Fruit fly (Drosophila melanogaster) whole organism, embryonic: Measurements from ENCODE around the gene CG15602.

Source experiments
- ATbp ChIP-seq: fragments of 200-800 bp; sonication (Bioruptor generic); optimal IDR thresholded peaks from 2 replicates; lab custom pipeline; 2017; ENCODE audit warnings: missing biosample characterization, mild to moderate bottlenecking, missing genetic modification characterization, missing genetic modification reagents
- Atf6 ChIP-seq: fragments of 200-800 bp; sonication (Bioruptor generic); IDR thresholded peaks from 2 replicates; pipeline ENCODE4 v1.3.6; 2022; ENCODE audit warnings: missing biosample characterization, missing genetic modification characterization
- Awh ChIP-seq: fragments of 200-800 bp; sonication (Bioruptor generic); IDR thresholded peaks from 2 replicates; pipeline ENCODE4, ENCODE4 v1.3.6; 2022; ENCODE audit warnings: missing biosample characterization, missing genetic modification characterization
- C15 ChIP-seq: fragments of 200-800 bp; sonication (Bioruptor generic); IDR thresholded peaks from 3 replicates; pipeline ENCODE4 v1.3.6; 2022; ENCODE audit warnings: missing biosample characterization, missing genetic modification characterization
- CG10147 ChIP-seq: fragments of 200-800 bp; sonication (Bioruptor generic); optimal IDR thresholded peaks from 2 replicates; lab custom pipeline; 2019; ENCODE audit warnings: missing biosample characterization, mild to moderate bottlenecking, missing genetic modification characterization, moderate library complexity
- CG10431 ChIP-seq: fragments of 200-800 bp; sonication (Bioruptor generic); optimal IDR thresholded peaks from 3 replicates; lab custom pipeline; 2018; ENCODE audit warnings: missing biosample characterization, mild to moderate bottlenecking, missing genetic modification characterization
- CG11560 ChIP-seq: fragments of 200-800 bp; sonication (Bioruptor generic); IDR thresholded peaks from 3 replicates; pipeline ENCODE4 v1.3.6; 2022; ENCODE audit warnings: missing biosample characterization, missing genetic modification characterization
- CG11696 ChIP-seq: fragments of 200-800 bp; sonication (Bioruptor generic); IDR thresholded peaks from 2 replicates; pipeline ENCODE4 v1.3.6; 2022; ENCODE audit warnings: missing biosample characterization, missing genetic modification characterization
- CG12236 ChIP-seq: fragments of 200-800 bp; sonication (Bioruptor generic); optimal IDR thresholded peaks from 2 replicates; lab custom pipeline; 2016; ENCODE audit warnings: missing biosample characterization, missing genetic modification characterization
- CG13775 ChIP-seq: fragments of 200-800 bp; sonication (Bioruptor generic); optimal IDR thresholded peaks from 3 replicates; lab custom pipeline; 2017; ENCODE audit warnings: missing biosample characterization, mild to moderate bottlenecking, missing genetic modification characterization
- CG2120 ChIP-seq: fragments of 200-800 bp; sonication (Bioruptor generic); optimal IDR thresholded peaks from 3 replicates; lab custom pipeline; 2016; ENCODE audit warnings: missing biosample characterization, missing genetic modification characterization
- CG2712 ChIP-seq: fragments of 200-800 bp; optimal IDR thresholded peaks from 3 replicates; lab custom pipeline; 2019; ENCODE audit warnings: missing biosample characterization, mild to moderate bottlenecking, missing genetic modification characterization, moderate library complexity
- CG30020 ChIP-seq: fragments of 200-800 bp; optimal IDR thresholded peaks from 2 replicates; lab custom pipeline; 2019; ENCODE audit warnings: missing biosample characterization, mild to moderate bottlenecking, missing genetic modification characterization, moderate library complexity
- CG31441 ChIP-seq: fragments of 200-800 bp; sonication (Bioruptor generic); IDR thresholded peaks from 2 replicates; pipeline ENCODE4 v1.3.6; 2022; ENCODE audit warnings: missing biosample characterization, missing genetic modification characterization
- CG32532 ChIP-seq: fragments of 200-800 bp; sonication (Bioruptor generic); IDR thresholded peaks from 2 replicates; pipeline ENCODE4 v1.3.6; 2022; ENCODE audit warnings: missing biosample characterization, missing genetic modification characterization
- CG34224 ChIP-seq: fragments of 200-800 bp; sonication (Bioruptor generic); IDR thresholded peaks from 3 replicates; pipeline ENCODE4 v1.3.6; 2022; ENCODE audit warnings: missing biosample characterization, missing genetic modification characterization; ENCODE audit not compliant: partially characterized antibody
- CG34376 ChIP-seq: fragments of 200-800 bp; sonication (Bioruptor generic); optimal IDR thresholded peaks from 2 replicates; lab custom pipeline; 2018; ENCODE audit warnings: missing biosample characterization, mild to moderate bottlenecking, missing genetic modification characterization
- CG4854 ChIP-seq: fragments of 200-800 bp; sonication (Bioruptor generic); optimal IDR thresholded peaks from 2 replicates; lab custom pipeline; 2016; ENCODE audit warnings: missing biosample characterization, missing genetic modification characterization, inconsistent platforms
- CG6683 ChIP-seq: fragments of 200-800 bp; sonication (Bioruptor generic); optimal IDR thresholded peaks from 2 replicates; lab custom pipeline; 2017; ENCODE audit warnings: missing biosample characterization, mild to moderate bottlenecking, missing genetic modification characterization, missing genetic modification reagents
- CG9932 ChIP-seq: fragments of 200-800 bp; sonication (Bioruptor generic); IDR thresholded peaks from 2 replicates; pipeline ENCODE4 v1.3.6; 2022; ENCODE audit warnings: missing biosample characterization, missing genetic modification characterization
- CTCF ChIP-seq: fragments of 200-800 bp; sonication (Bioruptor generic); optimal IDR thresholded peaks from 2 replicates; lab custom pipeline; 2017; ENCODE audit warnings: missing biosample characterization, mild to moderate bottlenecking, missing genetic modification characterization, moderate library complexity
- CkIIα-i1 ChIP-seq: fragments of 200-800 bp; sonication (Bioruptor generic); IDR thresholded peaks from 2 replicates; pipeline ENCODE4 v1.3.6; 2022; ENCODE audit warnings: missing biosample characterization, missing genetic modification characterization
- Dip3 ChIP-seq: fragments of 200-800 bp; sonication (Bioruptor generic); optimal IDR thresholded peaks from 3 replicates; lab custom pipeline; 2016; ENCODE audit warnings: missing biosample characterization, missing genetic modification characterization
- Fer3 ChIP-seq: fragments of 200-800 bp; sonication (Bioruptor generic); optimal IDR thresholded peaks from 2 replicates; lab custom pipeline; 2018; ENCODE audit warnings: missing biosample characterization, mild to moderate bottlenecking, missing genetic modification characterization, moderate library complexity
- Hr39 ChIP-seq: fragments of >200 bp; optimal IDR thresholded peaks from 2 replicates; lab custom pipeline; 2017
- Lpt ChIP-seq: fragments of >200 bp; optimal IDR thresholded peaks from 2 replicates; lab custom pipeline; 2018; ENCODE audit warnings: missing biosample characterization, missing genetic modification characterization
- Max ChIP-seq: fragments of 200-800 bp; sonication (Bioruptor generic); optimal IDR thresholded peaks from 2 replicates; lab custom pipeline; 2016; ENCODE audit warnings: missing biosample characterization, mild to moderate bottlenecking, missing genetic modification characterization
- Med ChIP-seq: fragments of 200-800 bp; sonication (Bioruptor generic); peaks from one replicate; lab custom pipeline; 2016; ENCODE audit warnings: missing biosample characterization, missing genetic modification characterization, mild to moderate bottlenecking, inconsistent platforms, moderate library complexity
- Myb ChIP-seq: fragments of 200-800 bp; sonication (Bioruptor generic); optimal IDR thresholded peaks from 2 replicates; lab custom pipeline; 2016; ENCODE audit warnings: missing biosample characterization, missing genetic modification characterization
- NfI ChIP-seq: fragments of 200-800 bp; sonication (Bioruptor generic); optimal IDR thresholded peaks from 3 replicates; lab custom pipeline; 2018; ENCODE audit warnings: missing biosample characterization, mild to moderate bottlenecking, missing genetic modification characterization, moderate library complexity
- Scr ChIP-seq: fragments of 200-800 bp; sonication (Bioruptor generic); IDR thresholded peaks from 2 replicates; pipeline ENCODE4 v1.3.6; 2022; ENCODE audit warnings: missing biosample characterization, missing genetic modification characterization; ENCODE audit not compliant: partially characterized antibody
- ab ChIP-seq: fragments of 200-800 bp; sonication (Bioruptor generic); optimal IDR thresholded peaks from 2 replicates; lab custom pipeline; 2016; ENCODE audit warnings: missing biosample characterization, missing genetic modification characterization
- cas ChIP-seq: fragments of 200-800 bp; sonication (Bioruptor generic); IDR thresholded peaks from 2 replicates; pipeline ENCODE4 v1.3.6; 2022; ENCODE audit warnings: missing biosample characterization, missing genetic modification characterization
- chn ChIP-seq: fragments of 200-800 bp; sonication (Bioruptor generic); optimal IDR thresholded peaks from 2 replicates; lab custom pipeline; 2016; ENCODE audit warnings: missing biosample characterization, missing genetic modification characterization
- fd64A ChIP-seq: fragments of 200-800 bp; sonication (Bioruptor generic); optimal IDR thresholded peaks from 3 replicates; lab custom pipeline; 2018; ENCODE audit warnings: missing biosample characterization, mild to moderate bottlenecking, missing genetic modification characterization
- ftz-f1 ChIP-seq: fragments of 200-800 bp; sonication (Bioruptor generic); optimal IDR thresholded peaks from 2 replicates; lab custom pipeline; 2016; ENCODE audit warnings: missing biosample characterization, missing genetic modification characterization
- gfzf ChIP-seq: fragments of 200-800 bp; sonication (Bioruptor generic); optimal IDR thresholded peaks from 2 replicates; lab custom pipeline; 2016; ENCODE audit warnings: missing biosample characterization, mild to moderate bottlenecking, missing genetic modification characterization, moderate library complexity
- h ChIP-seq: fragments of >200 bp; optimal IDR thresholded peaks from 2 replicates; lab custom pipeline; 2017
- hb ChIP-seq: fragments of 200-800 bp; sonication (Bioruptor generic); IDR thresholded peaks from 3 replicates; pipeline ENCODE4 v1.3.6; 2022; ENCODE audit warnings: missing biosample characterization, missing genetic modification characterization; ENCODE audit not compliant: partially characterized antibody
- hkb ChIP-seq, 2 experiments: fragments of 200-800 bp in 1 of 2; fragments of >200 bp in 1 of 2; sonication (Bioruptor generic) in 1 of 2; IDR thresholded peaks in 1 of 2; optimal IDR thresholded peaks in 1 of 2; 2 replicates each; pipeline versions ENCODE4 v1.3.6 to Lab custom; 2017 to 2022; ENCODE audit warnings: missing biosample characterization in 1 of 2, missing genetic modification characterization in 1 of 2
- kah ChIP-seq: fragments of 200-800 bp; sonication (Bioruptor generic); optimal IDR thresholded peaks from 2 replicates; lab custom pipeline; 2018; ENCODE audit warnings: missing biosample characterization, mild to moderate bottlenecking, missing genetic modification characterization
- klu ChIP-seq: fragments of 200-800 bp; sonication (Bioruptor generic); IDR thresholded peaks from 2 replicates; pipeline ENCODE4 v1.3.6; 2022; ENCODE audit warnings: missing biosample characterization, missing genetic modification characterization
- lola ChIP-seq, 3 experiments: fragments of >200 bp in 2 of 3; fragments of 200-800 bp in 1 of 3; sonication (Bioruptor generic) in 1 of 3; optimal IDR thresholded peaks; 2 replicates each; lab custom pipeline; 2017 to 2019; ENCODE audit warnings: missing biosample characterization in 3 of 3, missing genetic modification characterization in 3 of 3, mild to moderate bottlenecking in 1 of 3, moderate library complexity in 1 of 3
- nmo ChIP-seq: fragments of 200-800 bp; sonication (Bioruptor generic); optimal IDR thresholded peaks from 2 replicates; lab custom pipeline; 2018; ENCODE audit warnings: missing biosample characterization, mild to moderate bottlenecking, missing genetic modification characterization, moderate library complexity
- org-1 ChIP-seq: fragments of 200-800 bp; sonication (Bioruptor generic); optimal IDR thresholded peaks from 2 replicates; lab custom pipeline; 2017; ENCODE audit warnings: missing biosample characterization, missing genetic modification characterization
- salm ChIP-seq: fragments of 200-800 bp; sonication (Bioruptor generic); optimal IDR thresholded peaks from 2 replicates; lab custom pipeline; 2018; ENCODE audit warnings: missing biosample characterization, mild to moderate bottlenecking, missing genetic modification characterization
- sima ChIP-seq: fragments of 200-800 bp; sonication (Bioruptor generic); optimal IDR thresholded peaks from 2 replicates; lab custom pipeline; 2016; ENCODE audit warnings: missing biosample characterization, missing genetic modification characterization
- sisA ChIP-seq: fragments of 200-800 bp; sonication (Bioruptor generic); IDR thresholded peaks from 2 replicates; pipeline ENCODE4 v1.3.6; 2022; ENCODE audit warnings: missing biosample characterization, missing genetic modification characterization
- ssp ChIP-seq: fragments of 200-800 bp; sonication (Bioruptor generic); IDR thresholded peaks from 2 replicates; pipeline ENCODE4 v1.3.6; 2022; ENCODE audit warnings: missing biosample characterization, missing genetic modification characterization
- tap ChIP-seq: fragments of 200-800 bp; optimal IDR thresholded peaks from 3 replicates; lab custom pipeline; 2019; ENCODE audit warnings: missing biosample characterization, mild to moderate bottlenecking, missing genetic modification characterization, moderate library complexity
- toy ChIP-seq: fragments of 200-800 bp; sonication (Bioruptor generic); IDR thresholded peaks from 2 replicates; pipeline ENCODE4 v1.3.6; 2022; ENCODE audit warnings: missing biosample characterization, missing genetic modification characterization
- ttk ChIP-seq: fragments of 200-800 bp; sonication (Bioruptor generic); IDR thresholded peaks from 2 replicates; pipeline ENCODE4 v2.1.2; 2022; ENCODE audit warnings: missing biosample characterization, missing genetic modification characterization
- tx ChIP-seq: fragments of 200-800 bp; sonication (Bioruptor generic); optimal IDR thresholded peaks from 2 replicates; lab custom pipeline; 2016; ENCODE audit warnings: missing biosample characterization, missing genetic modification characterization
- zen ChIP-seq: fragments of 200-800 bp; sonication (Bioruptor generic); optimal IDR thresholded peaks from 3 replicates; lab custom pipeline; 2018; ENCODE audit warnings: missing biosample characterization, mild to moderate bottlenecking, missing genetic modification characterization, moderate library complexity

The CG15602 gene

DNA sequence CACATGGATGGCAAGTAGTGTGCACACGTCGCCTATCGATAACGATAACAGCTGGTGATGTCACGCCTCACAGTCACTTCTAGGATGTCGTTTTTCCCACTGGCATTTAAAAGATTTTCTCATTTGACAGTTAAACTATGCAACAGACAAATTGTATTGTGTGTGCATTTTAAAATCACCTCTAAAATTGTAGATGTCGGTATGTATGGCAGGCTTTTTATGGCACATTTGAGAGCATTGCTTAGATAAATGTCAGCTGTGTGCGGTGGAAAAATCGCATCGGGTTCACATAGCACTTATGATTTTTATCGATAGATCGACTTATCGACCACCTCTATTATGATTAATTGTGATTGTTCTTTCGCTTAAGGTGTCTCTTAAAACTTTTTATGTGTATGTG, 44.9 kb downstream of the CG15602 start, which contains the start of the genes ArgRS and CG8578 (continued):
- TF ChIP-seq CG2712 (tag; lab: Kevin White, UChicago) (peak; percentile 80), CG9932 (GFP tag; lab: Robert Waterston, UW) (no peak), ttk (GFP tag; lab: Robert Waterston, UW) (0 out of 2 replicates have a peak, but pooled peaks have one; percentile 61), sisA (no peak; the same call in 1 of the 2 replicates), Max (GFP tag; lab: Kevin White, UChicago) (peak; percentile 39), CkIIα-i1 (no peak), Hr39 (lab: Kevin White, UChicago) (no peak), CG11696 (GFP tag; lab: Robert Waterston, UW) (no peak), CG31441 (GFP tag; lab: Robert Waterston, UW) (peak; percentile 80), Lpt (GFP tag; lab: Kevin White, UChicago) (no peak), Fer3 (tag; lab: Kevin White, UChicago) (peak; percentile 15), CG13775 (peak; percentile 10), fd64A (no peak), ab (GFP tag; lab: Kevin White, UChicago) (no peak), sima (GFP tag; lab: Kevin White, UChicago) (peak; percentile 29), klu (no peak; the same call in 1 of the 2 replicates), CG11560 (tag; lab: Robert Waterston, UW) (no peak), zen (tag; lab: Kevin White, UChicago) (peak; percentile 34), ssp (GFP tag; lab: Robert Waterston, UW) (peak; percentile 95), CTCF (peak; percentile 39), Dip3 (GFP tag; lab: Kevin White, UChicago) (peak; percentile 13), C15 (GFP tag; lab: Robert Waterston, UW) (no peak), Med (GFP tag; lab: Kevin White, UChicago) (peak; percentile 97), chn (GFP tag; lab: Kevin White, UChicago) (peak; percentile 56), salm (tag; lab: Kevin White, UChicago) (no peak), tap (tag; lab: Kevin White, UChicago) (no peak), h (no peak), toy (no peak), hkb (optimal IDR thresholded peaks at IDR 0.05; lab: Kevin White, UChicago) (peak; percentile 48), hkb (GFP tag; IDR thresholded peaks at IDR 0.05; lab: Robert Waterston, UW) (peak; percentile 47; the same call in 1 of the 2 replicates), CG10147 (GFP tag; lab: Kevin White, UChicago) (no peak), cas (GFP tag; lab: Robert Waterston, UW) (0 out of 2 replicates have a peak, but pooled peaks have one; percentile 28), ftz-f1 (GFP tag; lab: Kevin White, UChicago) (no peak), CG12236 (GFP tag; lab: Kevin White, UChicago) (no peak), CG6683 (GFP tag; lab: Kevin White, UChicago) (no peak), org-1 (GFP tag; lab: Kevin White, UChicago) (no peak), hb (GFP tag; lab: Robert Waterston, UW) (peak; percentile 82), Scr (GFP tag; lab: Robert Waterston, UW) (peak; percentile 88), Awh (GFP tag; lab: Robert Waterston, UW) (no peak), CG32532 (GFP tag; lab: Robert Waterston, UW) (no peak; the same call in 1 of the 2 replicates), ATbp (GFP tag; lab: Kevin White, UChicago) (no peak), CG34376 (peak; percentile 28), CG4854 (GFP tag; lab: Kevin White, UChicago) (no peak), NfI (no peak)

DNA sequence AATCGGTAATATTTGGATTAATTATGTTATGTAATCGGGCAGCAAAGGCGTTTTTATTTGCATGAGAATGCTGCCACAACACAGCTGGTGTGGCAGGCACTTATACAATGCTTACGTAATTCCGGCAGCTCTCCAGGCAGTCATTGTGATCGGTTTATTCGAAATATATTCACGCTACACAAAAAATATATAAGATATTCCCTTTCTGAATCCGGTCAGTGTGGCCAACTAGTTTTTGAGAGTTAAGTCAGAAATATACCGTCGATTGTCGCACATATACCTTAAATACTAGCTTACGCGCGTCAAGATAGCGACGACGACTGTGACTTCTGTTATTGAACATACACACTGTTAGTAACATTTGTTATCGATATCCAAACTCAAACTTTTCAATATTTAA, 49.8 kb downstream of the CG15602 start, which contains the start of gene sun:
TSS of gene sun (minus strand) at position 238 of the 400 bp plus-strand sequence.
- TF ChIP-seq tx (GFP tag; lab: Kevin White, UChicago) (no peak), nmo (GFP tag; lab: Kevin White, UChicago) (peak; percentile 3), lola (GFP tag; optimal IDR thresholded peaks at IDR 0.05; lab: Kevin White, UChicago) (no peak), Scr (GFP tag; lab: Robert Waterston, UW) (peak; percentile 20; the same call in 1 of the 2 replicates), CG34224 (GFP tag; lab: Robert Waterston, UW) (no peak; the same call in 2 of the 3 replicates), Atf6 (GFP tag; lab: Robert Waterston, UW) (0 out of 2 replicates have a peak, but pooled peaks have one; percentile 24), gfzf (GFP tag; lab: Kevin White, UChicago) (peak; percentile 78), CG30020 (tag; lab: Kevin White, UChicago) (peak; percentile 82), CG10431 (GFP tag; lab: Kevin White, UChicago) (no peak), kah (no peak), Myb (GFP tag; lab: Kevin White, UChicago) (peak; percentile 40), CG2120 (GFP tag; lab: Kevin White, UChicago) (no peak)
